Worm (Caenorhabditis elegans) whole organism, L4/young adult: ENCODE measurements around the gene cul-6.
A peak's percentile ranks its signal among the peaks of the same experiment; 100 is the strongest.

Source experiments
- W03F9.2 ChIP-seq: fragments of 150-350 bp; optimal IDR thresholded peaks from 2 replicates; lab custom pipeline; 2014; ENCODE audit warnings: missing biosample characterization, missing genetic modification characterization
- dao-5 ChIP-seq: sonication (generic microtip); optimal IDR thresholded peaks from 2 replicates; lab custom pipeline; 2016; ENCODE audit warnings: missing genotype, missing genetic modification characterization, moderate library complexity, missing compliant biosample characterization
- him-1 ChIP-seq: sonication (generic microtip); optimal IDR thresholded peaks from 2 replicates; lab custom pipeline; 2016; ENCODE audit warnings: missing genotype, missing genetic modification reagents, missing genetic modification characterization, missing compliant biosample characterization

The cul-6 gene

DNA sequence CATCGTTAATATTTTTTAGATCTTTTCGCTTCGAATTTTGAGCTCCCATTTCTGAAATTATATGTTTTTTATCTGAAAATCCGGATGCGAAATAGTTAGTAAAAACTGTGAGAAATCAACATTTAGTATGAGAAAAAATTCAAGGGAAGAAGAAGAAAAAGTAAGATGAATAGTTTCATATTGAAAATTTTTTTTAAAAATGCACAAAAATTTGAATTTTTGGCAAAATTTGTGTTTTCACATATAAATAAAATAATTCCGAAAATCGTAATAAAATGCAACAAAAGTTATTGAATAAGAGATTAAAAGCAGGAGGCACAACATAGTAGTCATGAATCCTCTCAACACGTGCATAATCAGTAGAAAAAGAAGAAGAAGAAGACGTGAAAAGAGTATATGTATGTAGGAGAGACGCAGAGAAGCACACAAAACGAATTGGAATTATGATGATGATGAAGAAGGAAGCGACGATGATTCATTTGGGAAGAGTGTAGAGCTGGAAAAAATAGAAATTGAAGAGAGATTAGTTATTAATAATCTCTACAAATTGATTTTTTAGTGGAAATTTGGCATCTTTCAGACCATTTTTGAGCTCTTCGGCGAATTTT is 24.2 kb downstream of the cul-6 start, which contains the start of gene eak-7:
TSS of gene eak-7 (minus strand) at position 51 of the 608 bp plus-strand sequence.
- TF ChIP-seq him-1 (no peak), W03F9.2 (tag; lab: Kevin White, UChicago) (no peak), dao-5 (tag; lab: Kevin White, UChicago) (no peak)

DNA sequence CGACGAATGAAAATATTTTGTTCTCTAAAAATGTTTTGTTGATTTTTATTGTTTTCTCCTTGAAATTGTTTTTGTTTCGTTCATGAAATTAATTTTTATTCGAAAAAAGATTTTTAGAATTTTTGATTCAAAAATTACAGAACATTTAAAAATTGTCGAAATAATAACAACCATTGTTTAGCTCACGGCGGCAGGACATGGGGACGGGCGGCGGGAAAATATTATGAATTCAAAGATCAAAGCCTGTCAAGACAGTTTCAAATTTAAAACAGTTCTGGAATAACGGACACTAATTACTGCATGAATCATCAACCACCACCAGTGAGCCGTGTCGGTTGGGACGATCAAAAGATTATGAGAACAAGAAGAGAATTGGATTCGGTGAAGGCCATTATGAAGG is 29.7 kb downstream of the cul-6 start, which contains the start of gene snb-7:
TSS of gene snb-7 (plus strand) at position 301 of the 400 bp plus-strand sequence.
- TF ChIP-seq him-1, result no peak
- TF ChIP-seq dao-5 (tag; lab: Kevin White, UChicago), result no peak
- no peak for TF ChIP-seq W03F9.2 (tag; lab: Kevin White, UChicago)

DNA sequence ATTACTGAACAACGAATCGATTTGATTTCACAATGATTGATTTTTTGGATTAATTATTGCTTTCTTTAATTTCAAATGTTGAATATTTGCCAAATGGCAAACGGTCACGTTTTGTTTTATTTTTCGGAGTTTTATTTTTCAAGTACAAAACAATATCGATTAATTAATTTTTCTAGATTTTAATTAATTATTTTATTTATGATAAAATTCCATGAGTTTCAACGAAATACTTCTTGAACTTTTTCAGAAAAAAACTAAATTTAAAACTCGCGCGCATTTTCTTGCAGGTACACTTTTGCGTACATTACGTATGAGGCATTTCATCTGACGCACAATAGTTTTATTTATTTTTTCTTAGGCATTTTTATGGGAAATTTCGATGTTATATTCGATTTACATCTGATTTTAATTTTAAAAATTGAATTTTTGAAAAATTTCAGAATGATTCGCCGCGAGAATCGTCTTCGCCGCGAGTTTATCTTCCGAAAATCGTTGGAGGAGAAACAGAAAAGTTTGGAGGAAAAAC is 31.3 kb downstream of the cul-6 start, which contains the start of the genes ZK795.2 and ZK795.3:
TSS of gene ZK795.2 (minus strand) at position 51 of the 526 bp plus-strand sequence.
TSS of gene ZK795.3 (plus strand) at position 441 of the 526 bp plus-strand sequence.
- TF ChIP-seq dao-5 (tag; lab: Kevin White, UChicago) (no peak), W03F9.2 (tag; lab: Kevin White, UChicago) (peak; percentile 70)

DNA sequence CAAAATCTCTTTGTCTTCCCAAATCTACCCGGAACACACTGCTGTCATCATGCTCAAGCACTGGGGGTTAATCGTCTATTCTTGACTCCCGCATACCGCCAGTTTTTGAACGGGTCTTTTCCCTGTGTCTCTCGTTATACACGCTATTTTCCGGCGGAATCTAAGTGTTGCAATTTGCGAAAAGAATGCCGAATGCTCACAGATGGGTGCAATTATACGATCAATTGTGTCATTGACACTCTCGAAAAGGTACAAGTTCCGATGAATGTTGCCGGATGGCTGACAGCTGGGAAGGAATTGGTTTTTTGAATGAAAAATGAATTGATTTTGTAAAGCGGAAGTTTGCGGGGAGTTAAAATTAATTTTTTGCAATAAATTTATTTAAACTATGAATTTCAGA is 38.3 kb downstream of the cul-6 start:
- no peak for TF ChIP-seq him-1
- no peak for TF ChIP-seq dao-5 (tag; lab: Kevin White, UChicago)
- no peak for TF ChIP-seq W03F9.2 (tag; lab: Kevin White, UChicago)

DNA sequence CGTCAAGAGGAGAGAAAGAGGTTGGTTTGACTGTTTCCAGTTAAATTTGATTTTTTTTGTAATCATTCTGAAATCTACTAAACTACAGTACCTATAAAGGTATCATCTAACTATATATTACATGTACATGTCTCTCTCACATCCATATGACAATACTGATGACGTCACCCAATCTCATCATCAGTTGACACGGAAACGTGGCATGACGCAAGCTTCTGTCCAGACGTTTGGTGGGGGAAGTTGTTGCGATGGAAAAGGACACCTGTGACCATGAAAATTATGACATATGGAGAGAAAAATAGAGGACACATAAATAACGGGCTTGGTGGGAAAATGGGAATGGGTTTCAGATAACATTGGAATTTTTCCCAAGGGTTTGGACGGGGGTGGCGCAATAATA is 41.2 kb downstream of the cul-6 start:
- TF ChIP-seq W03F9.2 (tag; lab: Kevin White, UChicago), result no peak
- TF ChIP-seq him-1, result no peak
- TF ChIP-seq dao-5 (tag; lab: Kevin White, UChicago), result no peak

DNA sequence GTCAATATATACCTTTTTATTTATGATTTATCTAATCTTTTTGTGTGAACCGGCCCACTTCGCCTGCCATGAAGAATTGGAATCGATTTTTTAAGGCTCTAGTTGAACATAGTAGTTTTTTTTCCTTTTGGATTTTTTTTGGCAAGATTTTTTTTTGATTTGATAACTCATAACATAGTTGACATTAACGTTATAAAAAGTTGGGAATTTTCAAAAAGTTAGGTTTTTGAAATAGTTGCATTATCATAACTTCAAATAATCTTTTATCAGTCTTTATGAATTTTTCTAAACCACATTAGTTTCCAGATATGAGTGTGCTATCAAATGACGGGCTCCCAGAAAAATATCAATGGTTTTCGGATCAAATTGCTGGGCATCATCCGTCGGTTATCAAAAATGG is 42.4 kb downstream of the cul-6 start, which contains the start of gene ipmk-1:
TSS of gene ipmk-1 (plus strand) at position 301 of the 400 bp plus-strand sequence.
- no peak for TF ChIP-seq him-1
- TF ChIP-seq dao-5 (tag; lab: Kevin White, UChicago), result no peak
- TF ChIP-seq W03F9.2 (tag; lab: Kevin White, UChicago), result no peak

DNA sequence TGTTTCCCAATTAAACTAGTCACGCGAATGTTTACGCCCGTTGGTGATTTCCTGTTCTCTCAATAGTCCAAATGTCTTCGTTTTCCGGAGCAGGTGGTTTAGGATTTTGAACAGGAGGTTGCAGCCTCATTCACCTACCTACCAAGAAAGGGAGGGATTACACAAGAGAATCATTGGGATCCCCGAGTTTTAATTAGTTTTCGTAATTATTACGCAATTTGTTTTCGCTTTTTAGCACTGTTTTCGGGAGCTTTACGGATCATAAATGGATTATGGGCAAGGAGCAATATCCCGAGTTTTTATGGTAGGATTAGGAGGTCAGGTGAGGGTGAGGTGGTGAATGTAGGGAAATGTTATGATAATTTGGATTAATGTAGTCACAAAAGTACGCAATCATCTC is 44.3 kb downstream of the cul-6 start:
- TF ChIP-seq him-1, result no peak
- no peak for TF ChIP-seq W03F9.2 (tag; lab: Kevin White, UChicago)
- TF ChIP-seq dao-5 (tag; lab: Kevin White, UChicago), result no peak

DNA sequence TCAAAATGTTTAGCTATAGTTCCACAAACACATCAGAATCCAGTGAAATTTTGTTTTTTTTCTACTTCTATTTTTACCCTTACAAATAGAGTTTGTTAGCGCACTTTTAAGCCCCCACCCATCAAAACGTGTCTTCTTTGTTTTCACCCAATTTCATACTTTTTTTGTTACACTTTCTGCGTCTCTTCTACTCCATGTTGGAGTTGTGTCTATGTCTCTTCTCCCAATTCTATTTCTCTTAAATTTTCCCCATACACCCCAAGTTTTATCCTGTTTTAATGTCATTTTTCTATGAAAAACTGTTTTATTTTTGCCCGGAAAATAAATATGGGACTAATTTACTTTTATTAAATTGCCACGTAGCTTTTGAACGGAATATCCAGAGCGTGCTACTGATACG is 44.9 kb downstream of the cul-6 start:
- no peak for TF ChIP-seq dao-5 (tag; lab: Kevin White, UChicago)
- no peak for TF ChIP-seq W03F9.2 (tag; lab: Kevin White, UChicago)
- TF ChIP-seq him-1, result no peak

DNA sequence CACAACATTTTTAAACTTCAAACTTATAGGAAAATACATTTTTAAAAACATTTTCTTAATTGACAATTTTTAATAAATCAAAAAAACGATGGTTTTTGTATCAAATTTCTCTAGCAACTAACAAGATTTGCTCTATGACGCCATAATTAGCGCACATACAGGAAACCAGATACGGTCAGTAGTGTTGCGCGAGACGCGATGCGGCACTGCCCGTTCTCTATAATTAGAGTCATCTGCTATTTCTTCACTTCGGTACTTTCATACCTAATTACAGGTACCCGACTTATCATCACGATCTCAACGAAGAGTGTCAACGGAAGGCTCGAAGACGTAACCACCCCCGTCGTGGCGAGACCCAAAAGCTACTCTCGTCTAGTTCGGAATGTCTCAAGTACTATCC is 45.6 kb downstream of the cul-6 start:
- TF ChIP-seq W03F9.2 (tag; lab: Kevin White, UChicago), result no peak
- no peak for TF ChIP-seq him-1
- no peak for TF ChIP-seq dao-5 (tag; lab: Kevin White, UChicago)

DNA sequence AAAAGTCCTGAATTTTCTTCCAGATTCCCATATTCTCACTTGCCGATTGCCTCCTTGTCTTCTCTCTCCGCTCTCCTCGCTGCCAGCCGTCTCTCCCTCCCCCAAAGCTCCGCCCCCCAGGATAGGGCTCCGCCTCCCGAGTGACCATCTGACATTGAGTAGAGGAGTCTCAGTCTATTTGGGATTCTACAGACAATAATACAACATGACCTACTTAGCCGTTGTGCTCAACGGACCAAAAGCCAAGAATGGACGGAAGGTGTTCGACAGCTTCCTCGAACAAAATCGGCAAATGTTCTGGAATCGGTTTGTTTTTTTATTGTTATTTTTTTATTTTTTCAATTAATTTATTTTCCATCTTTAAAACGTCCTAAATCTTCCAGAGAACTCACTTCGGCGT is 48.2 kb downstream of the cul-6 start, which contains the start of gene ham-1:
TSS of gene ham-1 (plus strand) at position 173 of the 400 bp plus-strand sequence.
- TF ChIP-seq W03F9.2 (tag; lab: Kevin White, UChicago) (no peak), dao-5 (tag; lab: Kevin White, UChicago) (no peak)

DNA sequence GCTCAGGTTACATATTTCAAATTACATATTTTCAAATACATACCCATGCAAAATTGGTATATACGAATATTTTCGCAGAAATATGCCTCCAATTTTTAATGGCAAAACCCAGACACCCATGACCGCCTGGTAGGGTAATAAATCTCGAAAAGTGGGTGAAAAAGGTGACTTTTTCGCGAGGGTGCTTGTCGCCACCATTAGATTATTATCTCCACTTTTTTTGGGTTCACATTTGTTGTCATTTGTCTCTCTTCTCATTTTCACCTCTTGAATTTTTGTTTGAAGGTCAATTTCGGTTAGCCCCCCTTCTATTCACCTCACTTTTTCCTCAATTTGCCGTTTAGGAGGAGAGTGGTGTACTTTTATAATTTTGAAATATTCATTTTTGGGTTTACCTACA is 50.0 kb downstream of the cul-6 start:
- TF ChIP-seq W03F9.2 (tag; lab: Kevin White, UChicago) (no peak), him-1 (no peak), dao-5 (tag; lab: Kevin White, UChicago) (no peak)

DNA sequence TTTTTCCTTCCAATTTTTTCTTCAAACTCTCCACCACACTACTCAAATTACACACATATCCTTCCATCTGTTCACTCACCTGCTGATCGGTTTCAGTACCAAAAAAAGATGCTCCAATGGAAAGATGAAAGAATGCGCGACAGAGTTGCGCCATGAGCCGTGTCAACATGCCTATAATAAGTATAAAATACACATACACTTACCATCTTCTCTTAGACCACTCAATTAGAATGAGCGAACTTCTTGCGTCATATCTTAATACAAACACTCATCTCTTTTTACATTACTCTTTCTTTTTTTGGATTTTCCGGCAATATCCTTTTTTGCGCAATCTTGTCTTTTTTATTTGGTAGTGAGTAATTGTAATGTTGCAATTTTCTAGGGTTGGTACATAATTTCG is 52.6 kb downstream of the cul-6 start:
- TF ChIP-seq dao-5 (tag; lab: Kevin White, UChicago), result no peak
- no peak for TF ChIP-seq him-1
- no peak for TF ChIP-seq W03F9.2 (tag; lab: Kevin White, UChicago)
